Fruit fly (Drosophila melanogaster): ENCODE results near the gene CG31301.

Gene CG31301

DNA sequence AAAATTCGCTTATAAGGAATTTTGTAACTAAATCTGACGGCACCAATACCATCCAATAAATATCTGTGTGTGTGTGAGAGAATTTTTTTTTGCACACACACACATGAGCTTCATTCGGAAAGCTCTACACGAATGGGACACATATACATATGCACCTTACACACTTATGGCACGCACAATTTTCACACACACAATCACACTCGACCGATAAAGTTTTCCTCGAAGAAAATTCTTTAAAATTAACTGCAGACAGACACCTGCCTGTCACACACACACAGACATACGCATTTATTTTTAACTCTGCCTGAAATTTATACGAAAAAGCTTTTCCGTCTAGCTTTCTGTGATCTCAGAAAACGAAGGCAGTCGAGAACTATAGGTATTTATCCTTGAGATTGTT is 35.3 kb upstream of the CG31301 start (continued):
- TF ChIP-seq wdn (GFP tag; IDR thresholded peaks at IDR 0.05) (no peak), CG42726 (GFP tag; IDR thresholded peaks at IDR 0.05; ENCODE audit: partially characterized antibody) (no peak), kah (GFP tag; optimal IDR thresholded peaks at IDR 0.05) (peak; percentile 76)

DNA sequence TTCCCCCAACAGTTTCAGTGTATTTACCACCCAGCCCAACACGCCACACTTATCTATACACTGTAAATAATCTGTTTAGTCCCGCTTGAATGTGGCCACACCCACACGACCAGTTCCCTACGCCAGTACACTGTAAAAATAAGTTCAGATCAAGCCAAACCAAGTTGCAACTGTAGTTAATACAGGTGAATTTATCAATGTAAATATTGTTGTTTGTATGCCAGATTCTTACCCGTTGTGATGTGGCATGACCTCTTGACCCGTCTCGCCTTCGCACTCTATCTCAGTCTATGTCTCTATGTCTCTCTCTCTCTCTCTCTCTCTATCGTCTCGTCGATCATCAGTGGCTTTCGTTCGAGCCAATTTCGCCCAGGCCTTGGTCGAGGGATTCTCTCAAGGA is 32.2 kb upstream of the CG31301 start:
- peak; percentile 28 for TF ChIP-seq zf30C (GFP tag; optimal IDR thresholded peaks at IDR 0.05)
- peak; percentile 22 for TF ChIP-seq CG1832 (GFP tag; optimal IDR thresholded peaks at IDR 0.05)
- no peak for TF ChIP-seq HLHmδ (GFP tag; optimal IDR thresholded peaks at IDR 0.05)
- no peak for TF ChIP-seq pzg (GFP tag; optimal IDR thresholded peaks at IDR 0.05)
- no peak for TF ChIP-seq Bdp1 (GFP tag; optimal IDR thresholded peaks at IDR 0.05)
- no peak for TF ChIP-seq HLH4C (GFP tag; IDR thresholded peaks at IDR 0.05; ENCODE audit: partially characterized antibody)
- TF ChIP-seq Six4 (GFP tag; optimal IDR thresholded peaks at IDR 0.05): no peak
- peak in 1 of 2 experiments; percentile 96 for TF ChIP-seq Hr78 (GFP tag; optimal IDR thresholded peaks at IDR 0.05)
- no peak for TF ChIP-seq CG17568 (GFP tag; optimal IDR thresholded peaks at IDR 0.05)
- TF ChIP-seq Med (GFP tag): peak; percentile 22
- no peak for TF ChIP-seq Vsx1 (GFP tag; optimal IDR thresholded peaks at IDR 0.05)
- TF ChIP-seq Ets65A (GFP tag): peak; percentile 66
- no peak for TF ChIP-seq CG8765 (GFP tag; IDR thresholded peaks at IDR 0.05)
- TF ChIP-seq Nf-YA (GFP tag; IDR thresholded peaks at IDR 0.05): no peak

- TF ChIP-seq Aef1 (GFP tag; IDR thresholded peaks at IDR 0.05) (no peak), CG7745 (tag; optimal IDR thresholded peaks at IDR 0.05) (no peak), Hr3 (GFP tag; optimal IDR thresholded peaks at IDR 0.05) (no peak), her (GFP tag; optimal IDR thresholded peaks at IDR 0.05) (no peak), vnd (GFP tag; IDR thresholded peaks at IDR 0.05; ENCODE audit: partially characterized antibody) (no peak), ab (GFP tag; optimal IDR thresholded peaks at IDR 0.05) (no peak), dati (GFP tag; IDR thresholded peaks at IDR 0.05) (no peak), CG8478 (optimal IDR thresholded peaks at IDR 0.05) (no peak), nerfin-1 (tag; optimal IDR thresholded peaks at IDR 0.05) (no peak), NFAT (GFP tag; IDR thresholded peaks at IDR 0.05) (no peak), Dek (tag; optimal IDR thresholded peaks at IDR 0.05) (no peak), Pdp1 (GFP tag; optimal IDR thresholded peaks at IDR 0.05) (peak in 1 of 2 experiments; percentile 15), ind (GFP tag; optimal IDR thresholded peaks at IDR 0.05) (no peak), so (GFP tag; IDR thresholded peaks at IDR 0.05) (no peak), CG17361 (GFP tag; IDR thresholded peaks at IDR 0.05) (no peak), CG2889 (GFP tag; IDR thresholded peaks at IDR 0.05) (no peak), CG8765 (GFP tag; IDR thresholded peaks at IDR 0.05) (no peak), stc (GFP tag; IDR thresholded peaks at IDR 0.05) (0 out of 2 replicates have a peak, but pooled peaks have one; percentile 6), Dip2 (GFP tag; IDR thresholded peaks at IDR 0.05) (no peak), CG43689 (GFP tag; IDR thresholded peaks at IDR 0.05) (no peak), tll (GFP tag; optimal IDR thresholded peaks at IDR 0.05) (no peak), CG7556 (GFP tag; optimal IDR thresholded peaks at IDR 0.05) (no peak), HLH54F (GFP tag; optimal IDR thresholded peaks at IDR 0.05) (no peak), CG4820 (GFP tag; optimal IDR thresholded peaks at IDR 0.05) (no peak), CG1603 (tag; optimal IDR thresholded peaks at IDR 0.05) (no peak), CG1233 (GFP tag; optimal IDR thresholded peaks at IDR 0.05) (no peak), CG12659 (GFP tag; optimal IDR thresholded peaks at IDR 0.05) (no peak), sens (GFP tag) (no peak), CG17385 (GFP tag; optimal IDR thresholded peaks at IDR 0.05) (no peak), lilli (GFP tag; optimal IDR thresholded peaks at IDR 0.05) (no peak), CG6654 (GFP tag; optimal IDR thresholded peaks at IDR 0.05) (no peak), peb (GFP tag; IDR thresholded peaks at IDR 0.05) (no peak), CG15696 (tag; optimal IDR thresholded peaks at IDR 0.05) (no peak), CG14050 (GFP tag; IDR thresholded peaks at IDR 0.05) (no peak)
These were observed 29.7 kb upstream of the CG31301 start, which contains the start of gene CG14866 for dm6 chr3R:15316326-15316725. CG14866 (plus strand) TSS chr3R:15316471.
